Fruit fly (Drosophila melanogaster): ENCODE results near the gene CG4194.

dm6 chrX:2036800-2037488 lies 31.4 kb upstream of the CG4194 start:
- no peak for TF ChIP-seq usp (GFP tag; optimal IDR thresholded peaks at IDR 0.05)
- no peak for TF ChIP-seq CG8478 (optimal IDR thresholded peaks at IDR 0.05)
- TF ChIP-seq Dll (optimal IDR thresholded peaks at IDR 0.05): no peak
